Fruit fly (Drosophila melanogaster) whole organism, embryonic: ENCODE results near the gene HSPBAP1.

Experiments
- ATbp ChIP-seq: fragments of 200-800 bp; sonication (Bioruptor generic); optimal IDR thresholded peaks from 2 replicates; lab custom pipeline; 2017; ENCODE audit warnings: missing biosample characterization, mild to moderate bottlenecking, missing genetic modification characterization, missing genetic modification reagents
- Awh ChIP-seq: fragments of 200-800 bp; sonication (Bioruptor generic); IDR thresholded peaks from 2 replicates; pipeline ENCODE4, ENCODE4 v1.3.6; 2022; ENCODE audit warnings: missing biosample characterization, missing genetic modification characterization
- Blimp-1 ChIP-seq: fragments of 200-800 bp; sonication (Bioruptor generic); optimal IDR thresholded peaks from 3 replicates; lab custom pipeline; 2018; ENCODE audit warnings: missing biosample characterization, missing genetic modification characterization, mild to moderate bottlenecking, moderate library complexity, missing genetic modification reagents
- CG12659 ChIP-seq: fragments of 200-800 bp; sonication (Bioruptor generic); optimal IDR thresholded peaks from 3 replicates; lab custom pipeline; 2017; ENCODE audit warnings: mild to moderate bottlenecking, missing biosample characterization, missing genetic modification reagents, missing genetic modification characterization
- CG13287 ChIP-seq: fragments of 200-800 bp; sonication (Bioruptor generic); IDR thresholded peaks from 2 replicates; pipeline ENCODE4 v1.3.6; 2022; ENCODE audit warnings: missing biosample characterization, missing genetic modification characterization; ENCODE audit not compliant: partially characterized antibody
- CG13424 ChIP-seq: fragments of 200-800 bp; sonication (Bioruptor generic); optimal IDR thresholded peaks from 2 replicates; lab custom pipeline; 2019; ENCODE audit warnings: missing biosample characterization, mild to moderate bottlenecking, missing genetic modification characterization, moderate library complexity
- CG14014 ChIP-seq: fragments of 200-800 bp; sonication (Bioruptor generic); IDR thresholded peaks from 2 replicates; pipeline ENCODE4 v1.3.6; 2022; ENCODE audit warnings: missing biosample characterization, missing genetic modification characterization
- CG15514 ChIP-seq: fragments of 200-800 bp; sonication (Bioruptor generic); optimal IDR thresholded peaks from 3 replicates; lab custom pipeline; 2017; ENCODE audit warnings: missing biosample characterization, missing genetic modification characterization, mild to moderate bottlenecking, moderate library complexity, missing genetic modification reagents
- CG15601 ChIP-seq: fragments of 200-800 bp; sonication (Bioruptor generic); optimal IDR thresholded peaks from 3 replicates; lab custom pipeline; 2019; ENCODE audit warnings: missing biosample characterization, mild to moderate bottlenecking, missing genetic modification characterization, moderate library complexity
- CG17802 ChIP-seq: fragments of 200-800 bp; sonication (Bioruptor generic); optimal IDR thresholded peaks from 2 replicates; lab custom pipeline; 2018; ENCODE audit warnings: missing biosample characterization, mild to moderate bottlenecking, missing genetic modification characterization, moderate library complexity
- CG18764 ChIP-seq: fragments of 200-800 bp; sonication (Bioruptor generic); optimal IDR thresholded peaks from 3 replicates; lab custom pipeline; 2016; ENCODE audit warnings: missing biosample characterization, missing genetic modification characterization
- CG31441 ChIP-seq: fragments of 200-800 bp; sonication (Bioruptor generic); IDR thresholded peaks from 2 replicates; pipeline ENCODE4 v1.3.6; 2022; ENCODE audit warnings: missing biosample characterization, missing genetic modification characterization
- CG32767 ChIP-seq: fragments of 200-800 bp; sonication (Bioruptor generic); IDR thresholded peaks from 2 replicates; pipeline ENCODE4 v1.3.6; 2022; ENCODE audit warnings: missing biosample characterization, missing genetic modification characterization
- CG3281 ChIP-seq: fragments of 200-800 bp; sonication (Bioruptor generic); optimal IDR thresholded peaks from 3 replicates; lab custom pipeline; 2017; ENCODE audit warnings: missing biosample characterization, mild to moderate bottlenecking, missing genetic modification characterization
- CG33213 ChIP-seq: fragments of 200-800 bp; sonication (Bioruptor generic); optimal IDR thresholded peaks from 3 replicates; lab custom pipeline; 2016; ENCODE audit warnings: missing biosample characterization, missing genetic modification characterization
- CG34376 ChIP-seq: fragments of 200-800 bp; sonication (Bioruptor generic); optimal IDR thresholded peaks from 2 replicates; lab custom pipeline; 2018; ENCODE audit warnings: missing biosample characterization, mild to moderate bottlenecking, missing genetic modification characterization
- CG6689 ChIP-seq: fragments of 200-800 bp; sonication (Bioruptor generic); IDR thresholded peaks from 2 replicates; pipeline ENCODE4 v1.3.6; 2022; ENCODE audit warnings: missing biosample characterization, missing genetic modification characterization
- CG7745 ChIP-seq: fragments of 200-800 bp; sonication (Bioruptor generic); optimal IDR thresholded peaks from 2 replicates; lab custom pipeline; 2018; ENCODE audit warnings: missing biosample characterization, mild to moderate bottlenecking, missing genetic modification characterization, moderate library complexity
- CTCF ChIP-seq: fragments of 200-800 bp; sonication (Bioruptor generic); optimal IDR thresholded peaks from 2 replicates; lab custom pipeline; 2017; ENCODE audit warnings: missing biosample characterization, mild to moderate bottlenecking, missing genetic modification characterization, moderate library complexity
- H2.0 ChIP-seq: fragments of 200-800 bp; sonication (Bioruptor generic); IDR thresholded peaks from 2 replicates; pipeline ENCODE4 v1.3.6; 2022; ENCODE audit warnings: missing biosample characterization, missing genetic modification characterization
- HLH3B ChIP-seq: fragments of 200-800 bp; sonication (Bioruptor generic); IDR thresholded peaks from 2 replicates; pipeline ENCODE4 v1.3.6; 2022; ENCODE audit warnings: missing biosample characterization, missing genetic modification characterization
- HmgD ChIP-seq: fragments of 200-800 bp; sonication (Bioruptor generic); optimal IDR thresholded peaks from 3 replicates; lab custom pipeline; 2016; ENCODE audit warnings: missing biosample characterization, missing genetic modification characterization
- Max ChIP-seq: fragments of 200-800 bp; sonication (Bioruptor generic); optimal IDR thresholded peaks from 2 replicates; lab custom pipeline; 2016; ENCODE audit warnings: missing biosample characterization, mild to moderate bottlenecking, missing genetic modification characterization
- NC2β ChIP-seq: fragments of 200-800 bp; sonication (Bioruptor generic); optimal IDR thresholded peaks from 2 replicates; lab custom pipeline; 2016; ENCODE audit warnings: missing biosample characterization, missing genetic modification characterization
- Nf-YC ChIP-seq: fragments of 200-800 bp; optimal IDR thresholded peaks from 3 replicates; lab custom pipeline; 2019; ENCODE audit warnings: missing biosample characterization, mild to moderate bottlenecking, missing genetic modification characterization, moderate library complexity
- Optix ChIP-seq: fragments of 200-800 bp; sonication (Bioruptor generic); IDR thresholded peaks from 3 replicates; pipeline ENCODE4 v1.3.6; 2022; ENCODE audit warnings: missing biosample characterization, missing genetic modification characterization
- Side ChIP-seq: fragments of 200-800 bp; sonication (Bioruptor generic); optimal IDR thresholded peaks from 2 replicates; lab custom pipeline; 2016; ENCODE audit warnings: missing biosample characterization, missing genetic modification characterization
- Sin3A ChIP-seq: fragments of >200 bp; optimal IDR thresholded peaks from 2 replicates; lab custom pipeline; 2018
- Six4 ChIP-seq: fragments of 200-800 bp; sonication (Bioruptor generic); optimal IDR thresholded peaks from 2 replicates; lab custom pipeline; 2016; ENCODE audit warnings: missing biosample characterization, missing genetic modification characterization
- Sry-β ChIP-seq: fragments of 200-800 bp; sonication (Bioruptor generic); optimal IDR thresholded peaks from 2 replicates; lab custom pipeline; 2018; ENCODE audit warnings: missing biosample characterization, mild to moderate bottlenecking, missing genetic modification characterization, moderate library complexity
- ato ChIP-seq: fragments of 200-800 bp; sonication (Bioruptor generic); IDR thresholded peaks from 2 replicates; pipeline ENCODE4 v1.3.6; 2022; ENCODE audit warnings: missing biosample characterization, missing genetic modification characterization; ENCODE audit not compliant: partially characterized antibody
- bigmax ChIP-seq: fragments of 200-800 bp; sonication (Bioruptor generic); optimal IDR thresholded peaks from 2 replicates; lab custom pipeline; 2018; ENCODE audit warnings: missing biosample characterization, mild to moderate bottlenecking, missing genetic modification characterization
- cad ChIP-seq: fragments of >200 bp; optimal IDR thresholded peaks from 2 replicates; lab custom pipeline; 2017; ENCODE audit warnings: missing biosample characterization, missing genetic modification characterization
- chinmo ChIP-seq: fragments of 200-800 bp; sonication (Bioruptor generic); IDR thresholded peaks from 4 replicates; pipeline ENCODE4 v1.3.6; 2022; ENCODE audit warnings: missing biosample characterization, missing genetic modification characterization; ENCODE audit not compliant: partially characterized antibody
- crol ChIP-seq: fragments of 200-800 bp; sonication (Bioruptor generic); IDR thresholded peaks from 2 replicates; pipeline ENCODE4 v1.3.6; 2022; ENCODE audit warnings: missing biosample characterization, missing genetic modification characterization
- dpn ChIP-seq, 2 experiments: fragments of 200-800 bp; sonication (Bioruptor generic); optimal IDR thresholded peaks; 3 replicates each; lab custom pipeline; 2016; ENCODE audit warnings: missing biosample characterization in 2 of 2, missing genetic modification characterization in 2 of 2
- emc ChIP-seq: fragments of 200-800 bp; sonication (Bioruptor generic); optimal IDR thresholded peaks from 2 replicates; lab custom pipeline; 2016; ENCODE audit warnings: missing biosample characterization, missing genetic modification characterization
- fd3F ChIP-seq: fragments of 200-800 bp; sonication (Bioruptor generic); optimal IDR thresholded peaks from 2 replicates; lab custom pipeline; 2018; ENCODE audit warnings: missing biosample characterization, mild to moderate bottlenecking, missing genetic modification characterization, moderate library complexity
- fru ChIP-seq: fragments of >200 bp; optimal IDR thresholded peaks from 2 replicates; lab custom pipeline; 2017
- gcm ChIP-seq: fragments of 200-800 bp; sonication (Bioruptor generic); optimal IDR thresholded peaks from 2 replicates; lab custom pipeline; 2019; ENCODE audit warnings: missing biosample characterization, mild to moderate bottlenecking, missing genetic modification characterization, moderate library complexity
- jumu ChIP-seq: fragments of 200-800 bp; sonication (Bioruptor generic); optimal IDR thresholded peaks from 3 replicates; lab custom pipeline; 2016; ENCODE audit warnings: missing biosample characterization, missing genetic modification characterization
- lbe ChIP-seq: fragments of 200-800 bp; sonication (Bioruptor generic); optimal IDR thresholded peaks from 2 replicates; lab custom pipeline; 2016; ENCODE audit warnings: missing biosample characterization, mild to moderate bottlenecking, missing genetic modification characterization
- nom ChIP-seq: fragments of 200-800 bp; sonication (Bioruptor generic); optimal IDR thresholded peaks from 2 replicates; lab custom pipeline; 2017; ENCODE audit warnings: missing biosample characterization, missing genetic modification characterization, mild to moderate bottlenecking, moderate library complexity, missing genetic modification reagents
- pfk ChIP-seq: fragments of 200-800 bp; sonication (Bioruptor generic); optimal IDR thresholded peaks from 2 replicates; lab custom pipeline; 2018; ENCODE audit warnings: missing biosample characterization, mild to moderate bottlenecking, missing genetic modification characterization, moderate library complexity
- pho ChIP-seq: fragments of 200-800 bp; sonication (Bioruptor generic); optimal IDR thresholded peaks from 2 replicates; lab custom pipeline; 2016; ENCODE audit warnings: missing biosample characterization, missing genetic modification characterization
- pnt ChIP-seq: fragments of 200-800 bp; sonication (Bioruptor generic); optimal IDR thresholded peaks from 3 replicates; lab custom pipeline; 2016; ENCODE audit warnings: missing biosample characterization, missing genetic modification characterization
- ranshi ChIP-seq: fragments of 200-800 bp; sonication (Bioruptor generic); IDR thresholded peaks from 2 replicates; pipeline ENCODE4 v1.3.6; 2022; ENCODE audit warnings: missing biosample characterization, missing genetic modification characterization
- sqz ChIP-seq: fragments of 200-800 bp; sonication (Bioruptor generic); optimal IDR thresholded peaks from 3 replicates; lab custom pipeline; 2018; ENCODE audit warnings: missing biosample characterization, mild to moderate bottlenecking, missing genetic modification characterization
- tup ChIP-seq: fragments of 200-800 bp; sonication (Bioruptor generic); optimal IDR thresholded peaks from 2 replicates; lab custom pipeline; 2016; ENCODE audit warnings: missing biosample characterization, mild to moderate bottlenecking, missing genetic modification characterization, moderate library complexity
- unpg ChIP-seq: fragments of 200-800 bp; sonication (Bioruptor generic); optimal IDR thresholded peaks from 3 replicates; lab custom pipeline; 2018; ENCODE audit warnings: missing biosample characterization, mild to moderate bottlenecking, missing genetic modification characterization, moderate library complexity

The HSPBAP1 gene

DNA sequence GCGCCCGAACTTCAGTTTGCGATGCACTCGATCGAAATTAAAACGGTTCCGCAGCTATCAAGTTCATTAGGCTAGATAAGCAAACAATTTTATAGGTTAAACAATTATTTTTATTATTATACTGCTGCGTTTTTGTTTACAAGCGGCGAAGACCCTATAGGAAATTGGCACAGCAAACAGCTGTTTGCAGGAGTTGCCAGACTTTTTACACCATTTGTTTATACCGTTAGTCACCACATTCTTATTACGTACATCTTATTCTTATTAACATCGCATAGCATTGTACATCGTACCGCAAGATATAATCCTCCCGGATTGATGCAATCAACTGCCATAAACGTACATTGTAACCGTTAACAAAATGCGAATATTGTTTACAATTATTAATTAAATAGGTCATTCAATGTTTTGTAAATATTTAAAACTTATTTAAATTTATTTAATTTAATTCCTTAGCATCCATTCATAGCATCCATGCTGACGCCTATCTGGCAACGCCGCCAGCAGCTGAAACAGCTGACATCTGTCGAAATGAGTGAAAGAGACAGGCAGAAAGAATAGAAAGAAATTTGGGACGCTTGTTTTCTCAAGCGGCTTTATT lies 11.6 kb downstream of the HSPBAP1 start, which contains the start of the genes CROT and CG12877 (continued):
- peak; percentile 16 for TF ChIP-seq jumu
- TF ChIP-seq NC2β (GFP tag; lab: Kevin White, UChicago), result peak; percentile 41
- TF ChIP-seq gcm (GFP tag; lab: Kevin White, UChicago), result peak; percentile 63
- peak; percentile 92 for TF ChIP-seq bigmax (GFP tag; lab: Kevin White, UChicago)
- TF ChIP-seq dpn (GFP tag; optimal IDR thresholded peaks at IDR 0.05; lab: Kevin White, UChicago), result peak; percentile 41 to 87
- TF ChIP-seq ATbp, result peak; percentile 69
- peak; percentile 86 for TF ChIP-seq CG12659 (GFP tag; lab: Kevin White, UChicago)
- TF ChIP-seq CG6689 (GFP tag; lab: Robert Waterston, UW), result peak; percentile 84
- TF ChIP-seq CG15601 (tag; lab: Kevin White, UChicago), result peak; percentile 72
- TF ChIP-seq CG17802, result peak; percentile 31
- TF ChIP-seq CG33213 (GFP tag; lab: Kevin White, UChicago), result no peak
- peak; percentile 83 for TF ChIP-seq Max
- TF ChIP-seq Blimp-1 (GFP tag; lab: Kevin White, UChicago), result peak; percentile 60
- TF ChIP-seq ato (GFP tag; lab: Robert Waterston, UW), result no peak
- no peak for TF ChIP-seq CG7745 (tag; lab: Kevin White, UChicago)
- peak; percentile 80 for TF ChIP-seq CG31441 (GFP tag; lab: Robert Waterston, UW)
- TF ChIP-seq cad (GFP tag; lab: Kevin White, UChicago), result no peak
- TF ChIP-seq Sry-β (GFP tag; lab: Kevin White, UChicago), result peak; percentile 3
- TF ChIP-seq pfk (GFP tag; lab: Kevin White, UChicago), result no peak
- peak; percentile 54 for TF ChIP-seq CG15514 (GFP tag; lab: Kevin White, UChicago)
- no peak for TF ChIP-seq chinmo
- TF ChIP-seq CG3281 (GFP tag; lab: Kevin White, UChicago), result peak; percentile 75
- TF ChIP-seq HmgD (GFP tag; lab: Kevin White, UChicago), result no peak
- TF ChIP-seq lbe (GFP tag; lab: Kevin White, UChicago), result peak; percentile 71
- TF ChIP-seq CG18764 (GFP tag; lab: Kevin White, UChicago), result peak; percentile 58
- peak; percentile 83 for TF ChIP-seq H2.0 (GFP tag; lab: Robert Waterston, UW)
- TF ChIP-seq pnt (GFP tag; lab: Kevin White, UChicago), result peak; percentile 5
- TF ChIP-seq HLH3B (GFP tag; lab: Robert Waterston, UW), result peak; percentile 63; the same call in 1 of the 2 replicates
- TF ChIP-seq crol (GFP tag; lab: Robert Waterston, UW), result no peak
- TF ChIP-seq CG13287 (GFP tag; lab: Robert Waterston, UW), result peak; percentile 20; the same call in 1 of the 2 replicates
- no peak for TF ChIP-seq emc (GFP tag; lab: Kevin White, UChicago)
- peak; percentile 77 for TF ChIP-seq Nf-YC (tag; lab: Kevin White, UChicago)
- TF ChIP-seq CG14014, result peak; percentile 73; the same call in 1 of the 2 replicates
- TF ChIP-seq Six4 (GFP tag; lab: Kevin White, UChicago), result peak; percentile 60
- no peak for TF ChIP-seq CTCF (GFP tag; lab: Kevin White, UChicago)
- TF ChIP-seq Optix (GFP tag; lab: Robert Waterston, UW), result peak; percentile 75; the same call in 2 of the 3 replicates
- TF ChIP-seq pho (GFP tag; lab: Kevin White, UChicago), result peak; percentile 50
- peak; percentile 66; the same call in 1 of the 2 replicates for TF ChIP-seq Awh (GFP tag; lab: Robert Waterston, UW)
- TF ChIP-seq fd3F (GFP tag; lab: Kevin White, UChicago), result peak; percentile 73
- TF ChIP-seq Side (GFP tag; lab: Kevin White, UChicago), result peak; percentile 22
- no peak for TF ChIP-seq nom
- no peak for TF ChIP-seq sqz
- TF ChIP-seq tup (GFP tag; lab: Kevin White, UChicago), result peak; percentile 80
- TF ChIP-seq Sin3A (lab: Kevin White, UChicago), result peak; percentile 26
- TF ChIP-seq CG32767 (GFP tag; lab: Robert Waterston, UW), result 0 out of 2 replicates have a peak, but pooled peaks have one; percentile 24
- TF ChIP-seq CG13424 (tag; lab: Kevin White, UChicago), result peak; percentile 91
- TF ChIP-seq unpg (GFP tag; lab: Kevin White, UChicago), result peak; percentile 78
- TF ChIP-seq CG34376 (GFP tag; lab: Kevin White, UChicago), result peak; percentile 58
- peak; percentile 70; the same call in 1 of the 2 replicates for TF ChIP-seq ranshi (GFP tag; lab: Robert Waterston, UW)
- TF ChIP-seq fru (lab: Kevin White, UChicago), result no peak
